Worm (Caenorhabditis elegans): ENCODE results near the gene F53C11.9.

DNA sequence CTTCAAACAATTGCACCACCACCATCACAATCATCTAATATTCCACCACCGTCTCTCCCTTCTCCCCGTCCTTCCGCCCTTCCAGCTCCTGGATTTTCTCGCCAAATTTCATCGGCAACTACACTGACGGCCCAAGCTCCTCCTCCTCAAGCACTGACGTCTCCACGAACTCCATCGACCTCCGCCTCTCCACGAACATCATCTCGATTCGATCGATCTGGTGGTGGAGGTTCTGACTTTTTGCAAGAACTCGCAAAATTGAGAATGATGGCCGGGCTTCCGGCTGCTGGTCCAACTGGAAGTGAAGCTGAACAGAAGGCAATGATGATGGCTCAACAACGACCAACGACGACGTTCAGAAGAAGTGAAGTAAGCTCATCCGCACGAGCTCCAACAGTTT, 16.2 kb downstream of the F53C11.9 start:
- TF ChIP-seq cog-1 (tag; optimal IDR thresholded peaks at IDR 0.05) (no peak), ztf-29 (GFP tag; IDR thresholded peaks at IDR 0.05) (no peak)

All from whole organism, midembryonic.